Worm (Caenorhabditis elegans) whole organism, dauer: ENCODE results near the gene srlf-28.
"Not testable (repeated sequence)": the region's sequence is repeated elsewhere in the genome, so short reads cannot be mapped to it uniquely, and the experiment has no call there.

Experiments used
- unc-62 ChIP-seq: sonication (generic microtip); optimal IDR thresholded peaks from 2 replicates; lab custom pipeline; 2017; ENCODE audit warnings: missing biosample characterization, missing genetic modification reagents, missing genetic modification characterization

The srlf-28 gene

DNA sequence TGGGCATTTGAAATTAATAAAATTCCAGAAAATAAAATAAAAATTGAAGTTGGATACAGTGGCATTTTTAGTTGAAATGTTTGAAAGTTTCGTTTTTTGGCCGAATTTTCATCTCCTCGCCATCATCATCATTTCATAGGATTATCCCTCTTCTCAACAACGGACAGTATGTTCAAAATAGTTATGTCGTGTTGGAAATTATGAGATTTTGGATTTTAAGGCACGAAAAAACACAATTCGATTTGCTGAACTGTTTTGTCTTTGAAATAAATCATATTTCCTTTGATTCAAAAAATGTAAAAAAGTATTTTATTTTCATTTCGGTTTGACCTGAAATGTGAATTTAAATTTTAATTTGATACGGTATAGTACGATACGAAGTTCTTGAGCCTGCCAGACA is at the start of gene srlf-28:
Gene srlf-28, minus strand, starts transcription at position 101 of the 400 bp plus-strand sequence.
- no peak for TF ChIP-seq unc-62

DNA sequence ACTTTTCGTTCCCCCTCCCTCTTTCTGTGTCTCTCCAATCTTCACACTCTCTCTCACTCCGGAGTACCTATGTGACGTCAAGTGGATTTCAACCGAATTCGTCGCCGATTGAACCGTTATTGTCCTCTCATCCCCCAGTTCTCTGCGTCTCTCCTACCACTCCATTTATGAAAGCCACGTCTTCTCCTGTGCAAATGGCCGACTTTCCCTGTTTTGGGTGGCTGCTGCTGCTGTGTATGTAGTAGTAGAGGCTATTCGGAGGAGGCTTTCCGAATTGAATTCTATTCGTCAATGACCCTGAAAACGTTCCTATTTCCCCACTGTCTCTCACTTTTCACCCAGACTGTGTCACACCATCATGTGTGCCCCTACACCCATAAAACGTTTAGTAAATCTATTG is 48.1 kb upstream of the srlf-28 start:
- TF ChIP-seq unc-62 = no peak

DNA sequence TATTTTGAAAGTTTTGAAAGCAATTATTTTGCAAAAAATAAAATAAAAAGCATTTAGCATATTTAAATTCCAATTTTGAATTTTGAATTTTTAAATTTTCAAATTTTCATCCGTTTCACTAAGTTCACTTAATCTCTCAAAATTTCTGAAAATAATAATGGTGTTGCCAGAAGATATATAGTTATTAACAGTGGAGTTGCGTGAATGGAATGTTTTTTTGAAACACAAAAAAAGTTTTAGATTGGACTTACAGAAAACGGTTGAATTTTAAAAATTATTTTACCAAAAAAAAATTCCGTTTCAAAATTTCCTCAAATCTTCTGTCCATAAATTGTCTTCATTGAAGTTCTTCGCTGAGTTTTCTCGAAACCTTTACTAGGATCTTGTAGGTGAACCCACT is 47.6 kb upstream of the srlf-28 start:
- no peak for TF ChIP-seq unc-62

ce11 chrIV:14390023-14390614 is 46.5 kb upstream of the srlf-28 start:
- no peak for TF ChIP-seq unc-62

- no peak for TF ChIP-seq unc-62
These were observed 45.4 kb upstream of the srlf-28 start for ce11 chrIV:14389070-14389469.

- TF ChIP-seq unc-62 = no peak
These were observed 44.3 kb upstream of the srlf-28 start for ce11 chrIV:14387766-14388553.

DNA sequence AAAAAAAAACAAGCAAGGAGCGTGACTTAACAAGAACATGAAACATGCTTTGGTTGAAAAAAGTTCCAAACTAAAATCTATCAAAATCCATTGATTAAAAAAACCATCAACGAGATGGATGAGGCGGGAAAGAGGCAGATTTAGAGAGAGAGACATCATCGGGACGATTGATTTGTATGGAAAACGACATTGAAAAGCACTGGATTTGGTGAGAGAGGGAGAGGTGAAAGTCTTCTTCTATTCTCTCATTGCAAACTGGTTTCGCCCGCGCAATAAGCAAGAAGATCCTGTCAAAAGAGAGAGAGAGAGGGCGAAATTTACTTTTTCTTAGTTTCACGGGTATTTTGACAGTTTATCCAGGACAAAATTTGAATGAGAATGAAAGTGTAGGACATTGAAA is 41.5 kb upstream of the srlf-28 start:
- no peak for TF ChIP-seq unc-62

DNA sequence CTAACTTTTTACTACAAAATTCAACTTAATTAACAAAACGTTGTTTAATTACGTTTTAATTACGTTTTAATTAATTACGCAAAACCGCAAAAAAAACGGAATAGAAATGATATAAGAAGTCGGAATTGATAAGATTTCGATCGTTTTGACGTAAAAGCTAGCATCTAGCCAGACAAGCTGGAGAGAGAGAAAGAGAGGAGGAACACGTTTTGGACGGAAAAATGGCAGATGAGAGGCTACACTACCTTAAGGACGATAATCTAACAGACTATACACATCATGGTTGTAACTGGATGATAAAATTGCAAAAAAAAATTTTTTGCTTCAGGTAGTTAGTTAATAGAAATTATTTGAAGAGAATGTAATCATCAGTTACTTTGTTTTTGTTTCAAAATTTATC is 40.5 kb upstream of the srlf-28 start:
- no peak for TF ChIP-seq unc-62

DNA sequence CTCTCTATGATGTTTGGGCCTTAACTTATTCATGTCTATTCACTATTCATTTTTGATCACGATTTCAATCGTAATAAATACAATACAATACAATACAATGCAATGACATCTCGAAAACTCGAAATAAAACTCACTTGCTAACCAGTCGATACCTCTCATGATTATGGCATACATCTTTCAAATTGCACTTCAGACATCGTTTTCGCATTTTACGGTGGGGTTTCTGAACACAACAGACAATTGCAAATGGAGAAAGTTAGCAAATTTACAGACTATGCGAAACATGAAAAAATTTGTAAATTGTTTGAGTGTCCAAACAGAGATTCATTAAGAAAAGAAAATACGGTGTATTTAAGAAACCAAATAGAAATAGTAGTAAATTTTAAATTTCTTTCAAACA is 39.8 kb upstream of the srlf-28 start, which contains the start of gene paqr-3:
Gene paqr-3, minus strand, starts transcription at position 210 of the 400 bp plus-strand sequence.
- no peak for TF ChIP-seq unc-62

DNA sequence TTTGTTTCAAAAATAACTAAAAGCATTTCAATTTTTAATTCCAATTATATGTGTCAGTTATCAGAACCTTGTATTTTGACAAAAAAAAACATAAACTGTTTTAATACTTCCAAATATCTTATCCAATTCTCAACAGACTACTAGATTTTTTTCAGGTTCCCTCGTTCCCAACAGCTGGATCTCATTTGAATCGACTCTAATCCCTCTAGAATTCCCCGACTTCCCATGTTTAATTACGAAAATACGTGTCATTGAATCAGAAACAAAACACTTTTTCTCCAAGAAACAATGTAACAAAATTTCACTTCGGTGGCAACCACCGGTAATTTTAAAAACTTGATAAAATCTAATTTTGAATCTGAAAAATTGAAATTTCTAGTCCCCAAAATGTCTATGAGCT is 35.5 kb upstream of the srlf-28 start:
- no peak for TF ChIP-seq unc-62

DNA sequence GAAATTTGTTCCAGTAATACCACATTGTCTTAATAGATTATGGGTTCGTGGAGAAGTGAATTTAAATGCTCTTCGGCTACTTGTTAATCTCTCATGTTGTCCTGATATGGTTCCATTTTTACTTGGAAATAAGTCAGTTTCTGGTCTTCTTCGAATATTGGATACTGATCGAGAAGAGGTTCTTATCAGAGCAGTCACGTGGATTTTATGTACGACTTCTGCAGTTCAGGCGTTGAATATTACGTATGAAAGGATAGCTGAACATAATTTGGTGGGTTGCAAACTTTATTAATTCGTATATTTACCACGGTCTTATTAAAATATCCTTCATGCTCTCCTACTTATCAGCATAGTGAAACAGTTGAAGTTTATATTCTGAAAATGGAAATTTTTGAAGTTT is 34.2 kb upstream of the srlf-28 start:
- no peak for TF ChIP-seq unc-62

DNA sequence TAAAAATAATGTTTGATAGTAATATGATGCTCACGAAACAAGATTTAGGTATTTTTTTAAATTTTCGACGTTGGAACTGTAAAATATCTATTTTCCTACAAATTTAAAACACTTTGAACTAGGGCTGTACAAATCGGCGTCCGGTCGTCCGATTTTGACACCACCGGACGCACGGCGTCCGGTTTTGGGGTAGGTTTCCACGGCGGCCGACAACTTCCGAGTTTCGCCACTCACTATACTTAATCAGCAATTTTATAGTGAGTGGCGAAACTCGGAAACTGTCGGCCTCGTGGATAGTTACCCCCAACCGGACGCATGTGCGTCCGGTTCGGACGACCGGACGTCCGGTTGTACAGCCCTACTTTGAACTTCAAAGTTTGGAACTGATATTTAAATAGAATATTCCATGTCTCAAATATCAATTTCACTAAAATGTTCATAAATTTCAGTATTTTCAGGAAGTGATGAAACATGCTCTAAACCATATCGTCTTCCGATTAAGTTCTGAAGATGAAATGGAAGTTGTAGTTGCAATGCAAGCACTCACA is 33.7 kb upstream of the srlf-28 start:
- TF ChIP-seq unc-62 = no peak

- not testable (repeated sequence) for TF ChIP-seq unc-62
These were observed 30.2 kb upstream of the srlf-28 start, which contains the start of gene Y67A10A.7 for ce11 chrIV:14373814-14374213. Y67A10A.7 (plus strand) TSS chrIV:14374114.

DNA sequence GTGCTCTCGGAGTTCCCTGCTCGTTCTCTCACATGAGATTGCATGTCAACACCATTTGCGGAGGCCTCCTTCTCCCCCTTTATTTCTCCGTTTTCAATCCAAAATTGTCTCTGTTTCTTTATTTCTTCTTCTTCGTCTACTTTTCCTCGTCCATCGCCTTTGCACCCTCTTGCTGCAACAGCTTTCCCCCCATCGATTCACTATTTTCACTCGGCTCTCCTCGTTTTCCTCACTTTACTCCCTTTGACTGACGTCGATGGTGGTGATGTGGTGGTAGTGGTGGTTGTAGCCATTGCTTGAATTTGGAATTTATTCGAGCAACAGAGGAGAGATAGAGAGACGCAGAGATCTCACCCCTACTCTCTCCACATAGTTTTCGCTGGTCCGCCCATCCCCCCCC is 28.0 kb upstream of the srlf-28 start:
- no peak for TF ChIP-seq unc-62

- TF ChIP-seq unc-62 = no peak
These were observed 22.3 kb upstream of the srlf-28 start for ce11 chrIV:14365837-14366378.

DNA sequence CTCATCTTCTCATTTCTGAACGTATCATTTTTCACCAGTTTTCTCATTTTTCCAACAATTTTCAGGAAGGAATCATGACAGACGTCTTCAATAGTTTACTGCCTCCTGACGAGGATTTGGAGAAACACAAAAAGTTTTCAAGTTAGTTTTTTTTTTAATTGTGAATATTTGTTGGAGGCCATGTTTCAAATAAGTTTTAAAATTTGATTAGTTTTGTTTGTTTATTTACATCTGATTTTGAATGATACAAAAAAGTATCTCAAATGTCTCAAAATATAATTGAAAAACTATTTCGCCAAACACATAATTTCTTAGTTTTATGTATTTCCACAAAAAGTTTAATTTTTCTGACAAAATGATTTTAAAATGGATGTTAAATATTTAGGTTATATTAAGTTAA is 17.5 kb upstream of the srlf-28 start, which contains the start of gene ssu-2:
Gene ssu-2, plus strand, starts transcription at position 59 of the 400 bp plus-strand sequence.
- no peak for TF ChIP-seq unc-62

DNA sequence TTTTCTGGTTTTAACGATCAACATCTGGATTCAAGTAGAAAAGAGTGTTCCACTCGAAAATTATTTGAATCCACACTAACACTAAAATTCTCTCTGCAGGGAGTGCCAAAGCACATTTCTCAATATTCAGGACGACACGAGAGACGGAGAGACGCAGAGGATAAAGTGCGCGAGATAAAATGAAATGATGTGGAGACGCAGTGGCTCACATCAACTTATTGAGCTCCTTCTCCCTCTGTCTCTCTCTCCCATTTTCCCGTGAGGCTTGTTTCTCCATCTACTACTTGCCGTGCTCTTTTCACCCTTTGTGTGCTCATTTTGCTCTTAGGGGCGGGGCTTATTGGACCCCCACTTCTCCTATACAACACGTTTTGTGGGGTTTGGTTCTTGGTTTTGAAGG is 12.5 kb upstream of the srlf-28 start:
- TF ChIP-seq unc-62 = no peak

- no peak for TF ChIP-seq unc-62
These were observed 7.0 kb upstream of the srlf-28 start, which contains the start of gene oac-56 for ce11 chrIV:14350651-14351050. oac-56 (minus strand) TSS chrIV:14350751.
